Fruit fly (Drosophila melanogaster) whole organism, embryonic: Measurements from ENCODE around the gene Utx.

Experiments used
- Ada2b ChIP-seq: fragments of 200-800 bp; sonication (Bioruptor generic); IDR thresholded peaks from 2 replicates; pipeline ENCODE4 v1.3.6; 2022; ENCODE audit warnings: missing biosample characterization, missing genetic modification characterization
- Aef1 ChIP-seq: fragments of 200-800 bp; sonication (Bioruptor generic); IDR thresholded peaks from 3 replicates; pipeline ENCODE4 v1.3.6; 2022; ENCODE audit warnings: missing biosample characterization, missing genetic modification characterization
- Antp ChIP-seq: fragments of 200-800 bp; sonication (Bioruptor generic); optimal IDR thresholded peaks from 3 replicates; lab custom pipeline; 2016; ENCODE audit warnings: missing biosample characterization, missing genetic modification characterization
- Atf3 ChIP-seq: fragments of 200-800 bp; sonication (Bioruptor generic); optimal IDR thresholded peaks from 3 replicates; lab custom pipeline; 2016; ENCODE audit warnings: missing biosample characterization, missing genetic modification characterization
- Atf6 ChIP-seq: fragments of 200-800 bp; sonication (Bioruptor generic); IDR thresholded peaks from 2 replicates; pipeline ENCODE4 v1.3.6; 2022; ENCODE audit warnings: missing biosample characterization, missing genetic modification characterization
- C15 ChIP-seq: fragments of 200-800 bp; sonication (Bioruptor generic); IDR thresholded peaks from 3 replicates; pipeline ENCODE4 v1.3.6; 2022; ENCODE audit warnings: missing biosample characterization, missing genetic modification characterization
- CG10366 ChIP-seq: fragments of 200-800 bp; sonication (Bioruptor generic); IDR thresholded peaks from 2 replicates; pipeline ENCODE4 v1.3.6; 2022; ENCODE audit warnings: missing biosample characterization, missing genetic modification characterization
- CG11560 ChIP-seq: fragments of 200-800 bp; sonication (Bioruptor generic); IDR thresholded peaks from 3 replicates; pipeline ENCODE4 v1.3.6; 2022; ENCODE audit warnings: missing biosample characterization, missing genetic modification characterization
- CG13624 ChIP-seq: fragments of 200-800 bp; sonication (Bioruptor generic); optimal IDR thresholded peaks from 2 replicates; lab custom pipeline; 2016; ENCODE audit warnings: missing biosample characterization, missing genetic modification characterization
- CG1602 ChIP-seq: fragments of 200-800 bp; sonication (Bioruptor generic); optimal IDR thresholded peaks from 3 replicates; lab custom pipeline; 2016; ENCODE audit warnings: missing biosample characterization, missing genetic modification characterization
- CG16779 ChIP-seq: fragments of 200-800 bp; sonication (Bioruptor generic); IDR thresholded peaks from 2 replicates; pipeline ENCODE4 v1.3.6; 2022; ENCODE audit warnings: missing biosample characterization, missing genetic modification characterization
- CG16815 ChIP-seq: fragments of 200-800 bp; sonication (Bioruptor generic); optimal IDR thresholded peaks from 3 replicates; lab custom pipeline; 2017; ENCODE audit warnings: missing biosample characterization, mild to moderate bottlenecking, missing genetic modification characterization
- CG17385 ChIP-seq: fragments of 200-800 bp; sonication (Bioruptor generic); optimal IDR thresholded peaks from 3 replicates; lab custom pipeline; 2018; ENCODE audit warnings: missing biosample characterization, mild to moderate bottlenecking, missing genetic modification characterization
- CG18619 ChIP-seq: fragments of 200-800 bp; sonication (Bioruptor generic); optimal IDR thresholded peaks from 3 replicates; lab custom pipeline; 2017; ENCODE audit warnings: missing biosample characterization, mild to moderate bottlenecking, missing genetic modification characterization
- CG2678 ChIP-seq: fragments of 200-800 bp; sonication (Bioruptor generic); optimal IDR thresholded peaks from 3 replicates; lab custom pipeline; 2019; ENCODE audit warnings: missing biosample characterization, mild to moderate bottlenecking, missing genetic modification characterization, moderate library complexity
- CG30020 ChIP-seq: fragments of 200-800 bp; optimal IDR thresholded peaks from 2 replicates; lab custom pipeline; 2019; ENCODE audit warnings: missing biosample characterization, mild to moderate bottlenecking, missing genetic modification characterization, moderate library complexity
- CG3838 ChIP-seq: fragments of 200-800 bp; sonication (Bioruptor generic); optimal IDR thresholded peaks from 3 replicates; lab custom pipeline; 2016; ENCODE audit warnings: missing biosample characterization, missing genetic modification characterization
- CG4404 ChIP-seq: fragments of 200-800 bp; sonication (Bioruptor generic); IDR thresholded peaks from 2 replicates; pipeline ENCODE4 v1.3.6; 2022; ENCODE audit warnings: missing biosample characterization, missing genetic modification characterization
- CG5953 ChIP-seq: fragments of 200-800 bp; sonication (Bioruptor generic); IDR thresholded peaks from 2 replicates; pipeline ENCODE4 v1.3.6; 2022; ENCODE audit warnings: missing biosample characterization, missing genetic modification characterization
- CG6791 ChIP-seq: fragments of 200-800 bp; sonication (Bioruptor generic); IDR thresholded peaks from 3 replicates; pipeline ENCODE4 v1.3.6; 2022; ENCODE audit warnings: missing biosample characterization, missing genetic modification characterization; ENCODE audit not compliant: partially characterized antibody
- CG7963 ChIP-seq: fragments of 200-800 bp; sonication (Bioruptor generic); IDR thresholded peaks from 3 replicates; pipeline ENCODE4 v1.3.6; 2022; ENCODE audit warnings: missing biosample characterization, missing genetic modification characterization; ENCODE audit not compliant: partially characterized antibody
- CG8281 ChIP-seq: fragments of 200-800 bp; sonication (Bioruptor generic); optimal IDR thresholded peaks from 2 replicates; lab custom pipeline; 2018; ENCODE audit warnings: missing biosample characterization, mild to moderate bottlenecking, missing genetic modification characterization, moderate library complexity
- CoRest ChIP-seq: fragments of 200-800 bp; sonication (Bioruptor generic); optimal IDR thresholded peaks from 3 replicates; lab custom pipeline; 2018; ENCODE audit warnings: missing biosample characterization, mild to moderate bottlenecking, missing genetic modification characterization, moderate library complexity
- D19A ChIP-seq: fragments of 200-800 bp; optimal IDR thresholded peaks from 3 replicates; lab custom pipeline; 2019; ENCODE audit warnings: missing biosample characterization, mild to moderate bottlenecking, missing genetic modification characterization, moderate library complexity
- D19B ChIP-seq: fragments of 200-800 bp; sonication (Bioruptor generic); optimal IDR thresholded peaks from 2 replicates; lab custom pipeline; 2017; ENCODE audit warnings: missing biosample characterization, mild to moderate bottlenecking, missing genetic modification characterization
- E2f1 ChIP-seq: fragments of 200-800 bp; sonication (Bioruptor generic); IDR thresholded peaks from 2 replicates; pipeline ENCODE4 v1.3.6; 2022; ENCODE audit warnings: missing biosample characterization, missing genetic modification characterization
- Elba2 ChIP-seq: fragments of 200-800 bp; sonication (Bioruptor generic); optimal IDR thresholded peaks from 3 replicates; lab custom pipeline; 2016; ENCODE audit warnings: missing biosample characterization, missing genetic modification characterization
- Ets65A ChIP-seq: fragments of 200-800 bp; sonication (Bioruptor generic); peaks from one replicate; lab custom pipeline; 2016; ENCODE audit warnings: missing biosample characterization, missing genetic modification characterization
- Fer3 ChIP-seq: fragments of 200-800 bp; sonication (Bioruptor generic); optimal IDR thresholded peaks from 2 replicates; lab custom pipeline; 2018; ENCODE audit warnings: missing biosample characterization, mild to moderate bottlenecking, missing genetic modification characterization, moderate library complexity
- Hsf ChIP-seq: fragments of 200-800 bp; sonication (Bioruptor generic); optimal IDR thresholded peaks from 3 replicates; lab custom pipeline; 2016; ENCODE audit warnings: missing biosample characterization, missing genetic modification characterization
- MESR4 ChIP-seq: fragments of 200-800 bp; sonication (Bioruptor generic); optimal IDR thresholded peaks from 2 replicates; lab custom pipeline; 2018; ENCODE audit warnings: missing biosample characterization, mild to moderate bottlenecking, missing genetic modification characterization, moderate library complexity
- MTF-1 ChIP-seq: fragments of 200-800 bp; sonication (Bioruptor generic); optimal IDR thresholded peaks from 2 replicates; lab custom pipeline; 2018; ENCODE audit warnings: missing biosample characterization, mild to moderate bottlenecking, missing genetic modification characterization, borderline replicate concordance
- Mad ChIP-seq: fragments of 200-800 bp; sonication (Bioruptor generic); optimal IDR thresholded peaks from 2 replicates; lab custom pipeline; 2016; ENCODE audit warnings: missing biosample characterization, missing genetic modification characterization
- Meics ChIP-seq: fragments of 200-800 bp; sonication (Bioruptor generic); optimal IDR thresholded peaks from 2 replicates; lab custom pipeline; 2017; ENCODE audit warnings: missing biosample characterization, mild to moderate bottlenecking, missing genetic modification characterization
- NK7.1 ChIP-seq: fragments of 200-800 bp; sonication (Bioruptor generic); optimal IDR thresholded peaks from 3 replicates; lab custom pipeline; 2016; ENCODE audit warnings: missing biosample characterization, missing genetic modification characterization
- Scr ChIP-seq: fragments of 200-800 bp; sonication (Bioruptor generic); IDR thresholded peaks from 2 replicates; pipeline ENCODE4 v1.3.6; 2022; ENCODE audit warnings: missing biosample characterization, missing genetic modification characterization; ENCODE audit not compliant: partially characterized antibody
- Sry-δ ChIP-seq: fragments of 200-800 bp; sonication (Bioruptor generic); optimal IDR thresholded peaks from 2 replicates; lab custom pipeline; 2016; ENCODE audit warnings: missing biosample characterization, missing genetic modification characterization
- Ssrp ChIP-seq: fragments of 200-800 bp; sonication (Bioruptor generic); optimal IDR thresholded peaks from 2 replicates; lab custom pipeline; 2018; ENCODE audit warnings: missing biosample characterization, mild to moderate bottlenecking, missing genetic modification characterization, moderate library complexity
- amos ChIP-seq: fragments of 200-800 bp; sonication (Bioruptor generic); IDR thresholded peaks from 2 replicates; pipeline ENCODE4 v1.3.6; 2022; ENCODE audit warnings: missing biosample characterization, missing genetic modification characterization; ENCODE audit not compliant: partially characterized antibody
- aop ChIP-seq: fragments of 200-800 bp; sonication (Bioruptor generic); IDR thresholded peaks from 2 replicates; pipeline ENCODE4 v1.3.6; 2022; ENCODE audit warnings: missing biosample characterization, missing genetic modification characterization
- ap ChIP-seq: fragments of 200-800 bp; sonication (Bioruptor generic); IDR thresholded peaks from 2 replicates; pipeline ENCODE4 v1.3.6; 2022; ENCODE audit warnings: missing biosample characterization, missing genetic modification characterization
- eyg ChIP-seq: fragments of 200-800 bp; sonication (Bioruptor generic); optimal IDR thresholded peaks from 3 replicates; lab custom pipeline; 2016; ENCODE audit warnings: missing biosample characterization, missing genetic modification characterization
- ham ChIP-seq: fragments of 200-800 bp; sonication (Bioruptor generic); IDR thresholded peaks from 2 replicates; pipeline ENCODE4 v1.3.6; 2022; ENCODE audit warnings: missing biosample characterization, missing genetic modification characterization
- lov ChIP-seq, 2 experiments: fragments of 200-800 bp in 1 of 2; fragments of >200 bp in 1 of 2; sonication (Bioruptor generic) in 1 of 2; IDR thresholded peaks in 1 of 2; optimal IDR thresholded peaks in 1 of 2; 2 replicates in 1 of 2; 3 replicates in 1 of 2; pipeline versions ENCODE4 v1.3.6 to Lab custom; 2017 to 2022; ENCODE audit warnings: missing biosample characterization in 1 of 2, missing genetic modification characterization in 1 of 2
- mld ChIP-seq: fragments of 200-800 bp; sonication (Bioruptor generic); IDR thresholded peaks from 3 replicates; pipeline ENCODE4 v1.3.6; 2022; ENCODE audit warnings: missing biosample characterization, missing genetic modification characterization; ENCODE audit not compliant: partially characterized antibody
- org-1 ChIP-seq: fragments of 200-800 bp; sonication (Bioruptor generic); optimal IDR thresholded peaks from 2 replicates; lab custom pipeline; 2017; ENCODE audit warnings: missing biosample characterization, missing genetic modification characterization
- repo ChIP-seq: fragments of 200-800 bp; sonication (Bioruptor generic); optimal IDR thresholded peaks from 2 replicates; lab custom pipeline; 2016; ENCODE audit warnings: missing biosample characterization, missing genetic modification characterization
- sens-2 ChIP-seq: fragments of 200-800 bp; sonication (Bioruptor generic); IDR thresholded peaks from 2 replicates; pipeline ENCODE4 v1.3.6; 2022; ENCODE audit warnings: missing biosample characterization, missing genetic modification characterization
- vvl ChIP-seq: fragments of 200-800 bp; sonication (Bioruptor generic); IDR thresholded peaks from 2 replicates; pipeline ENCODE4 v1.3.6; 2022; ENCODE audit warnings: missing biosample characterization, missing genetic modification characterization
- yki ChIP-seq: fragments of >200 bp; optimal IDR thresholded peaks from 3 replicates; lab custom pipeline; 2018
- zfh1 ChIP-seq: fragments of 200-800 bp; sonication (Bioruptor generic); IDR thresholded peaks from 3 replicates; pipeline ENCODE4 v1.3.6; 2022; ENCODE audit warnings: missing biosample characterization, missing genetic modification characterization

Utx gene

DNA sequence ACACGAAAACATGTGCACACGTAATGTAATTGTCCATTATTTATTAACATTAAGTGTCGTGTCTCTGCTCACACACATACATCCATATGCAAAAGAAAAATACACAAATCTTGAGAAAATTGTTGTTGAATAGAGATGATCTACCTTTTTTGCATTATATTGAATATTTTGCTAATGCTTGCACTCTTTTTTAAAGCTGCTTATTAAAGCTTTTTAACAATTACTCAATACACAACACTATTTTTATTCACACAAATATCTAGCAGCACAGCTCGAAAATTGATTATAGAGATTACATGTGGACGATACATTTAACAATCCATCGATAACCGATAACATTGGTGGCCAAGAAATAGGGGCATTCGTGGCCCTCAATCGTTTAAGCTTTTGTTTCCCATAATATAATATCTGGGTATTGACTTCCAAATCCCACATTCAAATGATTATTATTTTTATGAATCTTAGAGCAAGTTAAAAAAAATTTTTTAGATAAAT lies 13.5 kb upstream of the Utx start, which contains the start of gene Ufd4 (continued):
- TF ChIP-seq repo (GFP tag; lab: Kevin White, UChicago): peak; percentile 25
- no peak for TF ChIP-seq CG8281 (tag; lab: Kevin White, UChicago)
- no peak for TF ChIP-seq Meics (GFP tag; lab: Kevin White, UChicago)
- no peak for TF ChIP-seq CG11560 (tag; lab: Robert Waterston, UW)
- peak; percentile 78 for TF ChIP-seq Atf6 (GFP tag; lab: Robert Waterston, UW)
- TF ChIP-seq CG1602 (GFP tag; lab: Kevin White, UChicago): peak; percentile 46
- peak; percentile 55 for TF ChIP-seq Scr (GFP tag; lab: Robert Waterston, UW)
- no peak for TF ChIP-seq Ets65A (GFP tag; lab: Kevin White, UChicago)
- TF ChIP-seq CG6791 (GFP tag; lab: Robert Waterston, UW): no peak
- TF ChIP-seq CG16779 (GFP tag; lab: Robert Waterston, UW): no peak
- TF ChIP-seq MESR4 (GFP tag; lab: Kevin White, UChicago): peak; percentile 77
- no peak for TF ChIP-seq ham (GFP tag; lab: Robert Waterston, UW)
- TF ChIP-seq D19A (tag; lab: Kevin White, UChicago): no peak
- TF ChIP-seq NK7.1 (GFP tag; lab: Kevin White, UChicago): peak; percentile 16
- TF ChIP-seq Atf3 (GFP tag; lab: Kevin White, UChicago): no peak
- TF ChIP-seq Hsf: no peak
- TF ChIP-seq eyg: peak; percentile 23
- no peak for TF ChIP-seq sens-2 (GFP tag; lab: Robert Waterston, UW)
- peak; percentile 68 for TF ChIP-seq Ssrp (tag; lab: Kevin White, UChicago)
- TF ChIP-seq CG3838: no peak
- no peak for TF ChIP-seq Elba2 (GFP tag; lab: Kevin White, UChicago)
- peak; percentile 1 for TF ChIP-seq org-1
- no peak for TF ChIP-seq C15 (GFP tag; lab: Robert Waterston, UW)
- TF ChIP-seq Aef1 (GFP tag; lab: Robert Waterston, UW): peak; percentile 47; the same call in 1 of the 3 replicates
- no peak for TF ChIP-seq Antp
- no peak for TF ChIP-seq CoRest (tag; lab: Kevin White, UChicago)
- TF ChIP-seq amos (GFP tag; lab: Robert Waterston, UW): no peak; the same call in 1 of the 2 replicates
- TF ChIP-seq CG10366 (GFP tag; lab: Robert Waterston, UW): no peak
- TF ChIP-seq MTF-1 (GFP tag; lab: Kevin White, UChicago): no peak
- no peak for TF ChIP-seq CG2678
- peak; percentile 19 for TF ChIP-seq CG18619 (GFP tag; lab: Kevin White, UChicago)
- no peak for TF ChIP-seq lov (optimal IDR thresholded peaks at IDR 0.05; lab: Kevin White, UChicago)
- no peak; the same call in 2 of the 3 replicates for TF ChIP-seq lov (GFP tag; IDR thresholded peaks at IDR 0.05; lab: Robert Waterston, UW)
- TF ChIP-seq zfh1 (GFP tag; lab: Robert Waterston, UW): peak; percentile 75; the same call in 2 of the 3 replicates
- peak; percentile 88; the same call in 1 of the 2 replicates for TF ChIP-seq vvl (GFP tag; lab: Robert Waterston, UW)
- TF ChIP-seq mld (GFP tag; lab: Robert Waterston, UW): no peak
- TF ChIP-seq Fer3 (tag; lab: Kevin White, UChicago): no peak
- no peak for TF ChIP-seq ap (GFP tag; lab: Robert Waterston, UW)
- peak; percentile 0 for TF ChIP-seq CG16815 (GFP tag; lab: Kevin White, UChicago)
- TF ChIP-seq Ada2b (GFP tag; lab: Robert Waterston, UW): peak; percentile 65
- TF ChIP-seq CG30020 (tag; lab: Kevin White, UChicago): peak; percentile 95
- TF ChIP-seq CG17385 (GFP tag; lab: Kevin White, UChicago): no peak
- TF ChIP-seq D19B (GFP tag; lab: Kevin White, UChicago): no peak
- TF ChIP-seq CG13624 (GFP tag; lab: Kevin White, UChicago): peak; percentile 66
- TF ChIP-seq CG4404 (GFP tag; lab: Robert Waterston, UW): no peak
- TF ChIP-seq Mad (GFP tag; lab: Kevin White, UChicago): peak; percentile 13
- TF ChIP-seq yki (lab: Kevin White, UChicago): no peak
- peak; percentile 87 for TF ChIP-seq Sry-δ (GFP tag; lab: Kevin White, UChicago)
- no peak for TF ChIP-seq CG5953 (GFP tag; lab: Robert Waterston, UW)
- no peak for TF ChIP-seq CG7963
- peak; percentile 64; the same call in 1 of the 2 replicates for TF ChIP-seq E2f1
- TF ChIP-seq aop (GFP tag; lab: Robert Waterston, UW): no peak
